Fruit fly (Drosophila melanogaster) whole organism, embryonic: ENCODE data around the gene CG5618.

Source experiments
- BEAF-32 ChIP-seq: fragments of 200-800 bp; sonication (Bioruptor generic); optimal IDR thresholded peaks from 3 replicates; lab custom pipeline; 2017; ENCODE audit warnings: missing biosample characterization, missing genetic modification characterization, mild to moderate bottlenecking, moderate library complexity, missing genetic modification reagents
- CG10366 ChIP-seq: fragments of 200-800 bp; sonication (Bioruptor generic); IDR thresholded peaks from 2 replicates; pipeline ENCODE4 v1.3.6; 2022; ENCODE audit warnings: missing biosample characterization, missing genetic modification characterization
- CG10462 ChIP-seq: fragments of 200-800 bp; sonication (Bioruptor generic); optimal IDR thresholded peaks from 2 replicates; lab custom pipeline; 2016; ENCODE audit warnings: missing biosample characterization, missing genetic modification characterization
- CG14441 ChIP-seq: fragments of 200-800 bp; sonication (Bioruptor generic); IDR thresholded peaks from 2 replicates; pipeline ENCODE4 v1.3.6; 2022; ENCODE audit warnings: missing biosample characterization, missing genetic modification characterization
- CG16813 ChIP-seq: fragments of 200-800 bp; sonication (Bioruptor generic); IDR thresholded peaks from 3 replicates; pipeline ENCODE4 v1.3.6; 2022; ENCODE audit warnings: missing biosample characterization, missing genetic modification characterization; ENCODE audit not compliant: partially characterized antibody
- CG17359 ChIP-seq: fragments of 200-800 bp; sonication (Bioruptor generic); optimal IDR thresholded peaks from 3 replicates; lab custom pipeline; 2018; ENCODE audit warnings: missing biosample characterization, mild to moderate bottlenecking, missing genetic modification characterization, moderate library complexity
- CG17612 ChIP-seq: fragments of 200-800 bp; sonication (Bioruptor generic); IDR thresholded peaks from 2 replicates; pipeline ENCODE4 v1.3.6; 2022; ENCODE audit warnings: missing biosample characterization, missing genetic modification characterization
- CG17802 ChIP-seq: fragments of 200-800 bp; sonication (Bioruptor generic); optimal IDR thresholded peaks from 2 replicates; lab custom pipeline; 2018; ENCODE audit warnings: missing biosample characterization, mild to moderate bottlenecking, missing genetic modification characterization, moderate library complexity
- CG18764 ChIP-seq: fragments of 200-800 bp; sonication (Bioruptor generic); optimal IDR thresholded peaks from 3 replicates; lab custom pipeline; 2016; ENCODE audit warnings: missing biosample characterization, missing genetic modification characterization
- CG2202 ChIP-seq: fragments of 200-800 bp; sonication (Bioruptor generic); optimal IDR thresholded peaks from 2 replicates; lab custom pipeline; 2018; ENCODE audit warnings: missing biosample characterization, mild to moderate bottlenecking, missing genetic modification characterization
- CG31224 ChIP-seq: fragments of 200-800 bp; sonication (Bioruptor generic); IDR thresholded peaks from 2 replicates; pipeline ENCODE4 v1.3.6; 2022; ENCODE audit warnings: missing biosample characterization, missing genetic modification characterization
- CG3847 ChIP-seq: fragments of 200-800 bp; sonication (Bioruptor generic); IDR thresholded peaks from 2 replicates; pipeline ENCODE4 v1.3.6; 2022; ENCODE audit warnings: missing biosample characterization, missing genetic modification characterization
- CG4282 ChIP-seq: fragments of 200-800 bp; sonication (Bioruptor generic); optimal IDR thresholded peaks from 2 replicates; lab custom pipeline; 2016; ENCODE audit warnings: missing biosample characterization, missing genetic modification characterization
- CG5245 ChIP-seq: fragments of 200-800 bp; sonication (Bioruptor generic); optimal IDR thresholded peaks from 3 replicates; lab custom pipeline; 2016; ENCODE audit warnings: missing biosample characterization, missing genetic modification characterization
- CG6683 ChIP-seq: fragments of 200-800 bp; sonication (Bioruptor generic); optimal IDR thresholded peaks from 2 replicates; lab custom pipeline; 2017; ENCODE audit warnings: missing biosample characterization, mild to moderate bottlenecking, missing genetic modification characterization, missing genetic modification reagents
- CG7357 ChIP-seq: fragments of 200-800 bp; sonication (Bioruptor generic); IDR thresholded peaks from 3 replicates; pipeline ENCODE4 v1.3.6; 2022; ENCODE audit warnings: missing biosample characterization, missing genetic modification characterization
- CG7928 ChIP-seq: fragments of 200-800 bp; sonication (Bioruptor generic); optimal IDR thresholded peaks from 2 replicates; lab custom pipeline; 2017; ENCODE audit warnings: missing biosample characterization, mild to moderate bottlenecking, missing genetic modification characterization
- CG8944 ChIP-seq: fragments of 200-800 bp; sonication (Bioruptor generic); optimal IDR thresholded peaks from 3 replicates; lab custom pipeline; 2016; ENCODE audit warnings: missing biosample characterization, missing genetic modification characterization
- CrebB ChIP-seq: fragments of 200-800 bp; sonication (Bioruptor generic); optimal IDR thresholded peaks from 3 replicates; lab custom pipeline; 2018; ENCODE audit warnings: missing biosample characterization, mild to moderate bottlenecking, missing genetic modification characterization
- Dek ChIP-seq: fragments of 200-800 bp; sonication (Bioruptor generic); optimal IDR thresholded peaks from 3 replicates; lab custom pipeline; 2019; ENCODE audit warnings: missing biosample characterization, mild to moderate bottlenecking, missing genetic modification characterization, moderate library complexity
- Dref ChIP-seq: fragments of 200-800 bp; sonication (Bioruptor generic); IDR thresholded peaks from 2 replicates; pipeline ENCODE4 v1.3.6; 2022; ENCODE audit warnings: missing biosample characterization, missing genetic modification characterization
- Gug ChIP-seq: fragments of 200-800 bp; sonication (Bioruptor generic); IDR thresholded peaks from 4 replicates; pipeline ENCODE4 v1.3.6; 2022; ENCODE audit warnings: missing biosample characterization, missing genetic modification characterization
- HHEX ChIP-seq: fragments of 200-800 bp; sonication (Bioruptor generic); optimal IDR thresholded peaks from 3 replicates; lab custom pipeline; 2017; ENCODE audit warnings: missing biosample characterization, mild to moderate bottlenecking, missing genetic modification characterization, missing genetic modification reagents
- Hand ChIP-seq: fragments of 200-800 bp; sonication (Bioruptor generic); optimal IDR thresholded peaks from 2 replicates; lab custom pipeline; 2017; ENCODE audit warnings: mild to moderate bottlenecking, missing biosample characterization, missing genetic modification reagents, missing genetic modification characterization
- Hey ChIP-seq: fragments of 200-800 bp; sonication (Bioruptor generic); optimal IDR thresholded peaks from 3 replicates; lab custom pipeline; 2018; ENCODE audit warnings: missing biosample characterization, mild to moderate bottlenecking, missing genetic modification characterization
- Hr78 ChIP-seq, 2 experiments: fragments of 200-800 bp in 1 of 2; fragments of >200 bp in 1 of 2; sonication (Bioruptor generic) in 1 of 2; optimal IDR thresholded peaks; 2 replicates each; lab custom pipeline; 2017 to 2019; ENCODE audit warnings: missing biosample characterization in 2 of 2, missing genetic modification characterization in 2 of 2, mild to moderate bottlenecking in 1 of 2, moderate library complexity in 1 of 2
- Med ChIP-seq: fragments of 200-800 bp; sonication (Bioruptor generic); peaks from one replicate; lab custom pipeline; 2016; ENCODE audit warnings: missing biosample characterization, missing genetic modification characterization, mild to moderate bottlenecking, inconsistent platforms, moderate library complexity
- Mes4 ChIP-seq: fragments of 200-800 bp; sonication (Bioruptor generic); optimal IDR thresholded peaks from 2 replicates; lab custom pipeline; 2016; ENCODE audit warnings: missing biosample characterization, missing genetic modification characterization
- NfI ChIP-seq: fragments of 200-800 bp; sonication (Bioruptor generic); optimal IDR thresholded peaks from 3 replicates; lab custom pipeline; 2018; ENCODE audit warnings: missing biosample characterization, mild to moderate bottlenecking, missing genetic modification characterization, moderate library complexity
- Opbp ChIP-seq: fragments of 200-800 bp; sonication (Bioruptor generic); IDR thresholded peaks from 3 replicates; pipeline ENCODE4 v1.3.6; 2022; ENCODE audit warnings: missing biosample characterization, missing genetic modification characterization; ENCODE audit not compliant: partially characterized antibody
- Sox100B ChIP-seq: fragments of 200-800 bp; sonication (Bioruptor generic); optimal IDR thresholded peaks from 3 replicates; lab custom pipeline; 2018; ENCODE audit warnings: missing biosample characterization, mild to moderate bottlenecking, missing genetic modification characterization
- Tbp ChIP-seq: fragments of >200 bp; optimal IDR thresholded peaks from 2 replicates; lab custom pipeline; 2018; ENCODE audit warnings: missing biosample characterization, missing genetic modification characterization
- br ChIP-seq: fragments of >200 bp; optimal IDR thresholded peaks from 2 replicates; lab custom pipeline; 2017
- cad ChIP-seq: fragments of >200 bp; optimal IDR thresholded peaks from 2 replicates; lab custom pipeline; 2017; ENCODE audit warnings: missing biosample characterization, missing genetic modification characterization
- crc ChIP-seq: fragments of 200-800 bp; sonication (Bioruptor generic); optimal IDR thresholded peaks from 2 replicates; lab custom pipeline; 2016; ENCODE audit warnings: missing biosample characterization, missing genetic modification characterization
- cwo ChIP-seq: fragments of 200-800 bp; sonication (Bioruptor generic); optimal IDR thresholded peaks from 3 replicates; lab custom pipeline; 2017; ENCODE audit warnings: missing biosample characterization, missing genetic modification characterization, mild to moderate bottlenecking, moderate library complexity, missing genetic modification reagents
- disco-r ChIP-seq: fragments of 200-800 bp; sonication (Bioruptor generic); optimal IDR thresholded peaks from 2 replicates; lab custom pipeline; 2016; ENCODE audit warnings: missing biosample characterization, missing genetic modification characterization
- dmrt99B ChIP-seq: fragments of 200-800 bp; sonication (Bioruptor generic); optimal IDR thresholded peaks from 2 replicates; lab custom pipeline; 2018; ENCODE audit warnings: missing biosample characterization, mild to moderate bottlenecking, missing genetic modification characterization, moderate library complexity
- ems ChIP-seq: fragments of 200-800 bp; sonication (Bioruptor generic); optimal IDR thresholded peaks from 3 replicates; lab custom pipeline; 2016; ENCODE audit warnings: missing biosample characterization, missing genetic modification characterization
- gem ChIP-seq: fragments of 200-800 bp; sonication (Bioruptor generic); optimal IDR thresholded peaks from 2 replicates; lab custom pipeline; 2019; ENCODE audit warnings: missing biosample characterization, mild to moderate bottlenecking, missing genetic modification characterization, moderate library complexity
- kah ChIP-seq: fragments of 200-800 bp; sonication (Bioruptor generic); optimal IDR thresholded peaks from 2 replicates; lab custom pipeline; 2018; ENCODE audit warnings: missing biosample characterization, mild to moderate bottlenecking, missing genetic modification characterization
- lmd ChIP-seq: fragments of 200-800 bp; sonication (Bioruptor generic); IDR thresholded peaks from 2 replicates; pipeline ENCODE4 v1.3.6; 2022; ENCODE audit warnings: missing biosample characterization, missing genetic modification characterization
- pho ChIP-seq: fragments of 200-800 bp; sonication (Bioruptor generic); optimal IDR thresholded peaks from 2 replicates; lab custom pipeline; 2016; ENCODE audit warnings: missing biosample characterization, missing genetic modification characterization
- row ChIP-seq: fragments of 200-800 bp; sonication (Bioruptor generic); IDR thresholded peaks from 3 replicates; pipeline ENCODE4 v1.3.6; 2022; ENCODE audit warnings: missing biosample characterization, missing genetic modification characterization
- run ChIP-seq: fragments of 200-800 bp; sonication (Bioruptor generic); optimal IDR thresholded peaks from 3 replicates; lab custom pipeline; 2018; ENCODE audit warnings: missing biosample characterization, mild to moderate bottlenecking, missing genetic modification characterization
- sim ChIP-seq: fragments of 200-800 bp; sonication (Bioruptor generic); IDR thresholded peaks from 2 replicates; pipeline ENCODE4 v1.3.6; 2022; ENCODE audit warnings: missing biosample characterization, missing genetic modification characterization
- ssp ChIP-seq: fragments of 200-800 bp; sonication (Bioruptor generic); IDR thresholded peaks from 2 replicates; pipeline ENCODE4 v1.3.6; 2022; ENCODE audit warnings: missing biosample characterization, missing genetic modification characterization
- tna ChIP-seq: fragments of 200-800 bp; sonication (Bioruptor generic); IDR thresholded peaks from 2 replicates; pipeline ENCODE4 v1.3.6; 2022; ENCODE audit warnings: missing biosample characterization, missing genetic modification characterization; ENCODE audit not compliant: partially characterized antibody
- twi ChIP-seq: fragments of 200-800 bp; optimal IDR thresholded peaks from 2 replicates; lab custom pipeline; 2019; ENCODE audit warnings: missing biosample characterization, mild to moderate bottlenecking, missing genetic modification characterization, moderate library complexity
- unc-4 ChIP-seq: fragments of 200-800 bp; sonication (Bioruptor generic); IDR thresholded peaks from 2 replicates; pipeline ENCODE4 v1.3.6; 2022; ENCODE audit warnings: missing biosample characterization, missing genetic modification characterization; ENCODE audit not compliant: partially characterized antibody
- yki ChIP-seq: fragments of >200 bp; optimal IDR thresholded peaks from 3 replicates; lab custom pipeline; 2018
- zen ChIP-seq: fragments of 200-800 bp; sonication (Bioruptor generic); optimal IDR thresholded peaks from 3 replicates; lab custom pipeline; 2018; ENCODE audit warnings: missing biosample characterization, mild to moderate bottlenecking, missing genetic modification characterization, moderate library complexity

Gene CG5618

dm6 chr3L:20397770-20398169, 44.5 kb downstream of the CG5618 start (continued):
- TF ChIP-seq CG5245 (GFP tag; lab: Kevin White, UChicago) (no peak), CG4282 (no peak), crc (GFP tag; lab: Kevin White, UChicago) (no peak), Hand (GFP tag; lab: Kevin White, UChicago) (no peak), BEAF-32 (GFP tag; lab: Kevin White, UChicago) (no peak), Dref (GFP tag; lab: Robert Waterston, UW) (no peak), Med (GFP tag; lab: Kevin White, UChicago) (peak; percentile 48), sim (no peak), yki (no peak), CG6683 (no peak), cad (GFP tag; lab: Kevin White, UChicago) (no peak), Dek (tag; lab: Kevin White, UChicago) (no peak), CrebB (tag; lab: Kevin White, UChicago) (no peak), Opbp (0 out of 3 replicates have a peak, but pooled peaks have one; percentile 22), dmrt99B (tag; lab: Kevin White, UChicago) (no peak), NfI (no peak), CG17802 (tag; lab: Kevin White, UChicago) (no peak), CG31224 (no peak), br (lab: Kevin White, UChicago) (no peak), disco-r (GFP tag; lab: Kevin White, UChicago) (no peak), Tbp (GFP tag; lab: Kevin White, UChicago) (no peak), twi (no peak), zen (tag; lab: Kevin White, UChicago) (no peak), tna (0 out of 2 replicates have a peak, but pooled peaks have one; percentile 30), CG2202 (tag; lab: Kevin White, UChicago) (no peak), row (GFP tag; lab: Robert Waterston, UW) (no peak), Sox100B (GFP tag; lab: Kevin White, UChicago) (no peak), kah (GFP tag; lab: Kevin White, UChicago) (no peak), CG10462 (GFP tag; lab: Kevin White, UChicago) (no peak), CG17612 (GFP tag; lab: Robert Waterston, UW) (no peak), HHEX (GFP tag; lab: Kevin White, UChicago) (no peak), CG3847 (GFP tag; lab: Robert Waterston, UW) (no peak), pho (GFP tag; lab: Kevin White, UChicago) (no peak), gem (tag; lab: Kevin White, UChicago) (no peak), CG16813 (GFP tag; lab: Robert Waterston, UW) (no peak), Gug (GFP tag; lab: Robert Waterston, UW) (no peak), CG7928 (no peak), run (tag; lab: Kevin White, UChicago) (no peak), CG17359 (tag; lab: Kevin White, UChicago) (no peak), Hr78 (GFP tag; optimal IDR thresholded peaks at IDR 0.05; lab: Kevin White, UChicago) (no peak), CG8944 (GFP tag; lab: Kevin White, UChicago) (no peak), lmd (GFP tag; lab: Robert Waterston, UW) (no peak), CG10366 (no peak), cwo (no peak), Mes4 (GFP tag; lab: Kevin White, UChicago) (no peak), CG7357 (GFP tag; lab: Robert Waterston, UW) (no peak), ems (GFP tag; lab: Kevin White, UChicago) (no peak), CG14441 (GFP tag; lab: Robert Waterston, UW) (no peak), CG18764 (GFP tag; lab: Kevin White, UChicago) (no peak), ssp (GFP tag; lab: Robert Waterston, UW) (no peak), unc-4 (GFP tag; lab: Robert Waterston, UW) (peak; percentile 35; the same call in 1 of the 2 replicates), Hey (tag; lab: Kevin White, UChicago) (no peak)
